Fruit fly (Drosophila melanogaster) whole organism, adult: ENCODE results near the gene mRpL45.

Experiments used
- CG12768 ChIP-seq: fragments of 200-800 bp; sonication (Bioruptor generic); optimal IDR thresholded peaks from 2 replicates; lab custom pipeline; 2017; ENCODE audit warnings: missing biosample characterization, missing genetic modification characterization, mild to moderate bottlenecking, moderate library complexity, missing genetic modification reagents
- CG1620 ChIP-seq: fragments of 200-800 bp; sonication (Bioruptor generic); optimal IDR thresholded peaks from 2 replicates; lab custom pipeline; 2016; ENCODE audit warnings: missing biosample characterization, missing genetic modification characterization
- CG5204 ChIP-seq: fragments of 200-800 bp; sonication (Bioruptor generic); optimal IDR thresholded peaks from 2 replicates; lab custom pipeline; 2016; ENCODE audit warnings: missing biosample characterization, missing genetic modification characterization
- CG7045 ChIP-seq: fragments of 200-800 bp; sonication (Bioruptor generic); optimal IDR thresholded peaks from 2 replicates; lab custom pipeline; 2017; ENCODE audit warnings: missing biosample characterization, mild to moderate bottlenecking, missing genetic modification characterization
- Clk ChIP-seq: fragments of 200-800 bp; sonication (Bioruptor generic); optimal IDR thresholded peaks from 2 replicates; lab custom pipeline; 2017; ENCODE audit warnings: missing biosample characterization, missing genetic modification characterization
- Crg-1 ChIP-seq: fragments of 200-800 bp; sonication (Bioruptor generic); optimal IDR thresholded peaks from 2 replicates; lab custom pipeline; 2016; ENCODE audit warnings: missing biosample characterization, missing genetic modification characterization
- Hr96 ChIP-seq: fragments of 200-800 bp; sonication (Bioruptor generic); optimal IDR thresholded peaks from 2 replicates; lab custom pipeline; 2016; ENCODE audit warnings: missing biosample characterization, missing genetic modification characterization
- Mnt ChIP-seq: fragments of 200-800 bp; sonication (Bioruptor generic); optimal IDR thresholded peaks from 2 replicates; lab custom pipeline; 2016; ENCODE audit warnings: missing biosample characterization, mild to moderate bottlenecking, missing genetic modification characterization
- cic ChIP-seq: fragments of 200-800 bp; sonication (Bioruptor generic); optimal IDR thresholded peaks from 2 replicates; lab custom pipeline; 2017; ENCODE audit warnings: missing biosample characterization, mild to moderate bottlenecking, missing genetic modification characterization, moderate library complexity
- kay ChIP-seq: fragments of 200-800 bp; sonication (Bioruptor generic); peaks from one replicate; lab custom pipeline; 2016; ENCODE audit warnings: missing biosample characterization, missing genetic modification characterization, borderline replicate concordance
- ovo ChIP-seq: fragments of 200-800 bp; sonication (Bioruptor generic); optimal IDR thresholded peaks from 2 replicates; lab custom pipeline; 2016; ENCODE audit warnings: missing biosample characterization, missing genetic modification characterization
- pad ChIP-seq: fragments of 200-800 bp; sonication (Bioruptor generic); optimal IDR thresholded peaks from 3 replicates; lab custom pipeline; 2017; ENCODE audit warnings: missing biosample characterization, missing genetic modification characterization, mild to moderate bottlenecking, moderate library complexity, missing genetic modification reagents
- tj ChIP-seq: fragments of 200-800 bp; sonication (Bioruptor generic); optimal IDR thresholded peaks from 3 replicates; lab custom pipeline; 2017; ENCODE audit warnings: missing biosample characterization, mild to moderate bottlenecking, missing genetic modification characterization, moderate library complexity

dm6 chr3R:22613448-22613847 lies 4.8 kb upstream of the mRpL45 start, which contains the start of the genes CG31156 and mRRF2:
- TF ChIP-seq pad (no peak), Hr96 (GFP tag; lab: Kevin White, UChicago) (no peak), Mnt (GFP tag; lab: Kevin White, UChicago) (no peak), Clk (no peak), CG5204 (GFP tag; lab: Kevin White, UChicago) (no peak), tj (GFP tag; lab: Kevin White, UChicago) (no peak), CG1620 (GFP tag; lab: Kevin White, UChicago) (no peak), kay (GFP tag; lab: Kevin White, UChicago) (peak; percentile 88), CG7045 (GFP tag; lab: Kevin White, UChicago) (no peak), CG12768 (GFP tag; lab: Kevin White, UChicago) (no peak), Crg-1 (no peak), ovo (GFP tag; lab: Kevin White, UChicago) (no peak), cic (GFP tag; lab: Kevin White, UChicago) (no peak)
